Worm (Caenorhabditis elegans) whole organism, L3 larva: ENCODE results near the gene grd-7.

Experiments
- R02D3.7 ChIP-seq: fragments of 150-350 bp; optimal IDR thresholded peaks from 2 replicates; lab custom pipeline; 2014; ENCODE audit warnings: missing biosample characterization, missing genetic modification characterization
- eor-1 ChIP-seq, 2 experiments: fragments of 150-350 bp; optimal IDR thresholded peaks; 2 replicates each; lab custom pipeline; 2014 to 2018; ENCODE audit warnings: missing biosample characterization in 2 of 2, missing genetic modification characterization in 2 of 2
- jun-1 ChIP-seq: fragments of 150-350 bp; optimal IDR thresholded peaks from 2 replicates; lab custom pipeline; 2014; ENCODE audit warnings: missing biosample characterization, missing genetic modification reagents, missing genetic modification characterization
- lin-15B ChIP-seq: fragments of 150-350 bp; optimal IDR thresholded peaks from 2 replicates; lab custom pipeline; 2014; ENCODE audit warnings: missing biosample characterization, missing genetic modification characterization

ce11 chrX:7242878-7243277 lies 26.4 kb downstream of the grd-7 start, which contains the start of gene F46H5.7:
- TF ChIP-seq R02D3.7 (tag; lab: Kevin White, UChicago): no peak
- TF ChIP-seq eor-1 (tag; optimal IDR thresholded peaks at IDR 0.05; lab: Kevin White, UChicago): no peak
- TF ChIP-seq lin-15B (tag; lab: Kevin White, UChicago): no peak
- TF ChIP-seq jun-1: no peak
